Fruit fly (Drosophila melanogaster) S2 (cell line): ENCODE results near the gene RpL13A.

ENCODE experiments used
- CG8478 ChIP-seq: fragments of >200 bp; optimal IDR thresholded peaks from 2 replicates; lab custom pipeline; 2018
- CTCF ChIP-seq, 2 experiments: fragments of >200 bp; optimal IDR thresholded peaks; 2 replicates each; lab custom pipeline; 2018

DNA sequence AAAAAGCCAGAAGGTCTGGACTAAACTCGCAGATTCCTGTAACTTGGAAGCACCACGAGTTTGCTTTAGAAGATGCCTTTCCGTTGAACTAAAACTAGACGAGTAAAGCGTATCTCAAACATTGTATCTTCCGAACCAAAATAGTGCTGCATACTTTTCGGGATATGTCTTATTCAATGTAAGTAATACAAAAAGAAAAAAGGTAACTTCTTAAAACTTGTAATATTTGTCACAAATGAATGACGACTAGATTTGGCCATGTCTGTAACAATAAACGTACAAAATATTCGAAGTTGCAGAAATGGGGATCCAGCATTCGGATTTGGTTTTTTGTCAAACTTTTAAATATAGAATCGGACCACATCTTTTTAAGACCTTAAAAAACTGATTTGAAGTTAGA lies 29.4 kb upstream of the RpL13A start:
- TF ChIP-seq CG8478 (lab: Kevin White, UChicago) = no peak
- no peak for TF ChIP-seq CTCF (optimal IDR thresholded peaks at IDR 0.05; lab: Kevin White, UChicago)
